Fruit fly (Drosophila melanogaster) whole organism, embryonic: Measurements from ENCODE around the gene CG18858.

Source experiments
- Ada2b ChIP-seq: fragments of 200-800 bp; sonication (Bioruptor generic); IDR thresholded peaks from 2 replicates; pipeline ENCODE4 v1.3.6; 2022; ENCODE audit warnings: missing biosample characterization, missing genetic modification characterization
- CG10147 ChIP-seq: fragments of 200-800 bp; sonication (Bioruptor generic); optimal IDR thresholded peaks from 2 replicates; lab custom pipeline; 2019; ENCODE audit warnings: missing biosample characterization, mild to moderate bottlenecking, missing genetic modification characterization, moderate library complexity
- CG10462 ChIP-seq: fragments of 200-800 bp; sonication (Bioruptor generic); optimal IDR thresholded peaks from 2 replicates; lab custom pipeline; 2016; ENCODE audit warnings: missing biosample characterization, missing genetic modification characterization
- CG11504 ChIP-seq: fragments of 200-800 bp; sonication (Bioruptor generic); optimal IDR thresholded peaks from 3 replicates; lab custom pipeline; 2019; ENCODE audit warnings: missing biosample characterization, mild to moderate bottlenecking, missing genetic modification characterization, moderate library complexity
- CG12391 ChIP-seq: fragments of 200-800 bp; sonication (Bioruptor generic); optimal IDR thresholded peaks from 3 replicates; lab custom pipeline; 2018; ENCODE audit warnings: missing biosample characterization, mild to moderate bottlenecking, missing genetic modification characterization, moderate library complexity
- CG13775 ChIP-seq: fragments of 200-800 bp; sonication (Bioruptor generic); optimal IDR thresholded peaks from 3 replicates; lab custom pipeline; 2017; ENCODE audit warnings: missing biosample characterization, mild to moderate bottlenecking, missing genetic modification characterization
- CG14014 ChIP-seq: fragments of 200-800 bp; sonication (Bioruptor generic); IDR thresholded peaks from 2 replicates; pipeline ENCODE4 v1.3.6; 2022; ENCODE audit warnings: missing biosample characterization, missing genetic modification characterization
- CG15073 ChIP-seq: fragments of 200-800 bp; sonication (Bioruptor generic); optimal IDR thresholded peaks from 2 replicates; lab custom pipeline; 2016; ENCODE audit warnings: missing biosample characterization, missing genetic modification characterization
- CG15696 ChIP-seq: fragments of 200-800 bp; sonication (Bioruptor generic); optimal IDR thresholded peaks from 2 replicates; lab custom pipeline; 2019; ENCODE audit warnings: missing biosample characterization, mild to moderate bottlenecking, missing genetic modification characterization, moderate library complexity
- CG17385 ChIP-seq: fragments of 200-800 bp; sonication (Bioruptor generic); optimal IDR thresholded peaks from 3 replicates; lab custom pipeline; 2018; ENCODE audit warnings: missing biosample characterization, mild to moderate bottlenecking, missing genetic modification characterization
- CG2875 ChIP-seq: fragments of 200-800 bp; sonication (Bioruptor generic); optimal IDR thresholded peaks from 2 replicates; lab custom pipeline; 2017; ENCODE audit warnings: missing biosample characterization, mild to moderate bottlenecking, missing genetic modification characterization, missing genetic modification reagents
- CG33213 ChIP-seq: fragments of 200-800 bp; sonication (Bioruptor generic); optimal IDR thresholded peaks from 3 replicates; lab custom pipeline; 2016; ENCODE audit warnings: missing biosample characterization, missing genetic modification characterization
- CG4360 ChIP-seq: fragments of 200-800 bp; sonication (Bioruptor generic); IDR thresholded peaks from 2 replicates; pipeline ENCODE4 v1.3.6; 2022; ENCODE audit warnings: missing biosample characterization, missing genetic modification characterization
- CG5180 ChIP-seq: fragments of 200-800 bp; sonication (Bioruptor generic); optimal IDR thresholded peaks from 3 replicates; lab custom pipeline; 2017; ENCODE audit warnings: missing biosample characterization, missing genetic modification characterization, mild to moderate bottlenecking, moderate library complexity, missing genetic modification reagents
- CG6683 ChIP-seq: fragments of 200-800 bp; sonication (Bioruptor generic); optimal IDR thresholded peaks from 2 replicates; lab custom pipeline; 2017; ENCODE audit warnings: missing biosample characterization, mild to moderate bottlenecking, missing genetic modification characterization, missing genetic modification reagents
- CG6765 ChIP-seq: fragments of 200-800 bp; sonication (Bioruptor generic); optimal IDR thresholded peaks from 3 replicates; lab custom pipeline; 2017; ENCODE audit warnings: missing biosample characterization, mild to moderate bottlenecking, missing genetic modification characterization
- D19A ChIP-seq: fragments of 200-800 bp; optimal IDR thresholded peaks from 3 replicates; lab custom pipeline; 2019; ENCODE audit warnings: missing biosample characterization, mild to moderate bottlenecking, missing genetic modification characterization, moderate library complexity
- Dip2 ChIP-seq: fragments of 200-800 bp; sonication (Bioruptor generic); IDR thresholded peaks from 2 replicates; pipeline ENCODE4 v1.3.6; 2022; ENCODE audit warnings: missing biosample characterization, missing genetic modification characterization
- Dp ChIP-seq: fragments of 200-800 bp; sonication (Bioruptor generic); optimal IDR thresholded peaks from 2 replicates; lab custom pipeline; 2018; ENCODE audit warnings: missing biosample characterization, mild to moderate bottlenecking, missing genetic modification characterization, moderate library complexity
- Ets65A ChIP-seq: fragments of 200-800 bp; sonication (Bioruptor generic); peaks from one replicate; lab custom pipeline; 2016; ENCODE audit warnings: missing biosample characterization, missing genetic modification characterization
- HmgD ChIP-seq: fragments of 200-800 bp; sonication (Bioruptor generic); optimal IDR thresholded peaks from 3 replicates; lab custom pipeline; 2016; ENCODE audit warnings: missing biosample characterization, missing genetic modification characterization
- HmgZ ChIP-seq: fragments of 200-800 bp; sonication (Bioruptor generic); optimal IDR thresholded peaks from 2 replicates; lab custom pipeline; 2018; ENCODE audit warnings: missing biosample characterization, mild to moderate bottlenecking, missing genetic modification characterization
- Hsf ChIP-seq: fragments of 200-800 bp; sonication (Bioruptor generic); optimal IDR thresholded peaks from 3 replicates; lab custom pipeline; 2016; ENCODE audit warnings: missing biosample characterization, missing genetic modification characterization
- Lpt ChIP-seq: fragments of >200 bp; optimal IDR thresholded peaks from 2 replicates; lab custom pipeline; 2018; ENCODE audit warnings: missing biosample characterization, missing genetic modification characterization
- Mrtf ChIP-seq: fragments of 200-800 bp; sonication (Bioruptor generic); IDR thresholded peaks from 3 replicates; pipeline ENCODE4 v1.3.6; 2022; ENCODE audit warnings: missing biosample characterization, missing genetic modification characterization
- NC2β ChIP-seq: fragments of 200-800 bp; sonication (Bioruptor generic); optimal IDR thresholded peaks from 2 replicates; lab custom pipeline; 2016; ENCODE audit warnings: missing biosample characterization, missing genetic modification characterization
- Sry-δ ChIP-seq: fragments of 200-800 bp; sonication (Bioruptor generic); optimal IDR thresholded peaks from 2 replicates; lab custom pipeline; 2016; ENCODE audit warnings: missing biosample characterization, missing genetic modification characterization
- Tbp ChIP-seq: fragments of >200 bp; optimal IDR thresholded peaks from 2 replicates; lab custom pipeline; 2018; ENCODE audit warnings: missing biosample characterization, missing genetic modification characterization
- aop ChIP-seq: fragments of 200-800 bp; sonication (Bioruptor generic); IDR thresholded peaks from 2 replicates; pipeline ENCODE4 v1.3.6; 2022; ENCODE audit warnings: missing biosample characterization, missing genetic modification characterization
- bowl ChIP-seq: fragments of 200-800 bp; sonication (Bioruptor generic); IDR thresholded peaks from 2 replicates; pipeline ENCODE4 v1.3.6; 2022; ENCODE audit warnings: missing biosample characterization, missing genetic modification characterization
- bsh ChIP-seq, 2 experiments: fragments of 200-800 bp; sonication (Bioruptor generic); optimal IDR thresholded peaks; 2 replicates each; lab custom pipeline; 2017 to 2018; ENCODE audit warnings: mild to moderate bottlenecking in 2 of 2, missing biosample characterization in 2 of 2, missing genetic modification characterization in 2 of 2, moderate library complexity in 1 of 2
- btn ChIP-seq: fragments of 200-800 bp; sonication (Bioruptor generic); optimal IDR thresholded peaks from 2 replicates; lab custom pipeline; 2016; ENCODE audit warnings: missing biosample characterization, missing genetic modification characterization
- disco-r ChIP-seq: fragments of 200-800 bp; sonication (Bioruptor generic); optimal IDR thresholded peaks from 2 replicates; lab custom pipeline; 2016; ENCODE audit warnings: missing biosample characterization, missing genetic modification characterization
- eyg ChIP-seq: fragments of 200-800 bp; sonication (Bioruptor generic); optimal IDR thresholded peaks from 3 replicates; lab custom pipeline; 2016; ENCODE audit warnings: missing biosample characterization, missing genetic modification characterization
- fru ChIP-seq: fragments of >200 bp; optimal IDR thresholded peaks from 2 replicates; lab custom pipeline; 2017
- ftz-f1 ChIP-seq: fragments of 200-800 bp; sonication (Bioruptor generic); optimal IDR thresholded peaks from 2 replicates; lab custom pipeline; 2016; ENCODE audit warnings: missing biosample characterization, missing genetic modification characterization
- gcm ChIP-seq: fragments of 200-800 bp; sonication (Bioruptor generic); optimal IDR thresholded peaks from 2 replicates; lab custom pipeline; 2019; ENCODE audit warnings: missing biosample characterization, mild to moderate bottlenecking, missing genetic modification characterization, moderate library complexity
- hbn ChIP-seq: fragments of 200-800 bp; sonication (Bioruptor generic); IDR thresholded peaks from 2 replicates; pipeline ENCODE4 v1.3.6; 2022; ENCODE audit warnings: missing biosample characterization, missing genetic modification characterization; ENCODE audit not compliant: partially characterized antibody
- insv ChIP-seq, 2 experiments: fragments of 200-800 bp; sonication (Bioruptor generic); optimal IDR thresholded peaks; 3 replicates each; lab custom pipeline; 2016 to 2018; ENCODE audit warnings: missing biosample characterization in 2 of 2, missing genetic modification characterization in 2 of 2
- onecut ChIP-seq: fragments of 200-800 bp; sonication (Bioruptor generic); IDR thresholded peaks from 2 replicates; pipeline ENCODE4 v1.3.6; 2022; ENCODE audit warnings: missing biosample characterization, missing genetic modification characterization
- p53 ChIP-seq: fragments of 200-800 bp; sonication (Bioruptor generic); optimal IDR thresholded peaks from 2 replicates; lab custom pipeline; 2016; ENCODE audit warnings: missing biosample characterization, missing genetic modification characterization
- pho ChIP-seq: fragments of 200-800 bp; sonication (Bioruptor generic); optimal IDR thresholded peaks from 2 replicates; lab custom pipeline; 2016; ENCODE audit warnings: missing biosample characterization, missing genetic modification characterization
- sens ChIP-seq: fragments of 200-800 bp; sonication (Bioruptor generic); peaks from one replicate; lab custom pipeline; 2016; ENCODE audit warnings: missing biosample characterization, missing genetic modification characterization
- sens-2 ChIP-seq: fragments of 200-800 bp; sonication (Bioruptor generic); IDR thresholded peaks from 2 replicates; pipeline ENCODE4 v1.3.6; 2022; ENCODE audit warnings: missing biosample characterization, missing genetic modification characterization
- seq ChIP-seq: fragments of 200-800 bp; sonication (Bioruptor generic); IDR thresholded peaks from 2 replicates; pipeline ENCODE4 v1.3.6; 2022; ENCODE audit warnings: missing biosample characterization, missing genetic modification characterization
- tin ChIP-seq: fragments of 200-800 bp; sonication (Bioruptor generic); optimal IDR thresholded peaks from 3 replicates; lab custom pipeline; 2016; ENCODE audit warnings: missing biosample characterization, missing genetic modification characterization
- unpg ChIP-seq: fragments of 200-800 bp; sonication (Bioruptor generic); optimal IDR thresholded peaks from 3 replicates; lab custom pipeline; 2018; ENCODE audit warnings: missing biosample characterization, mild to moderate bottlenecking, missing genetic modification characterization, moderate library complexity
- usp ChIP-seq: fragments of >200 bp; optimal IDR thresholded peaks from 2 replicates; lab custom pipeline; 2017; ENCODE audit warnings: missing biosample characterization, missing genetic modification characterization
- yki ChIP-seq: fragments of >200 bp; optimal IDR thresholded peaks from 3 replicates; lab custom pipeline; 2018
- z ChIP-seq: fragments of 200-800 bp; sonication (Bioruptor generic); IDR thresholded peaks from 3 replicates; pipeline ENCODE4 v1.3.6; 2022; ENCODE audit warnings: missing biosample characterization, missing genetic modification characterization

The CG18858 gene

DNA sequence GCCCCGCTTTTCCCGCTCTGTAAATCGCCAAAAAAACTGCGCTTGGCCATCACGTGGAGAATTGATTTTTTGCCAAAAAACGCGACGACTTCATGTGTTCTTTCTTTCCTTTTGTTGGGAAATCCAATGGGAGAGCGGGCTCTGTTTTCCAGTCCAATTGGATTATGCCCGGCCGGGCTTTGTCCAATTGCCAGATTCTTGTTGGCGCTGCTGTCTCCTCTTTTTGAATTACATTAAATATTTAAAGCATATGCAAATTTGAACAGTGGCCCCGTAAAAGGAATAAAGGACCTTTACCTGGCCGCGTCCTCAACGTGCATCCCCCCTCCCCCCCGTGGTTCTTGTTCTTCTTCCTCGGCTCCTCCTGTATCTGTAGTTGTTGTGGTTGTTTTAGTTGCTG, 29.4 kb downstream of the CG18858 start:
- TF ChIP-seq yki (lab: Kevin White, UChicago) (no peak), onecut (GFP tag; lab: Robert Waterston, UW) (0 out of 2 replicates have a peak, but pooled peaks have one; percentile 10), fru (lab: Kevin White, UChicago) (no peak), Tbp (GFP tag; lab: Kevin White, UChicago) (no peak), CG11504 (tag; lab: Kevin White, UChicago) (no peak), Ets65A (GFP tag; lab: Kevin White, UChicago) (peak; percentile 56), insv (GFP tag; optimal IDR thresholded peaks at IDR 0.05; lab: Kevin White, UChicago) (peak; percentile 15 to 87), p53 (GFP tag; lab: Kevin White, UChicago) (no peak), z (GFP tag; lab: Robert Waterston, UW) (no peak)

DNA sequence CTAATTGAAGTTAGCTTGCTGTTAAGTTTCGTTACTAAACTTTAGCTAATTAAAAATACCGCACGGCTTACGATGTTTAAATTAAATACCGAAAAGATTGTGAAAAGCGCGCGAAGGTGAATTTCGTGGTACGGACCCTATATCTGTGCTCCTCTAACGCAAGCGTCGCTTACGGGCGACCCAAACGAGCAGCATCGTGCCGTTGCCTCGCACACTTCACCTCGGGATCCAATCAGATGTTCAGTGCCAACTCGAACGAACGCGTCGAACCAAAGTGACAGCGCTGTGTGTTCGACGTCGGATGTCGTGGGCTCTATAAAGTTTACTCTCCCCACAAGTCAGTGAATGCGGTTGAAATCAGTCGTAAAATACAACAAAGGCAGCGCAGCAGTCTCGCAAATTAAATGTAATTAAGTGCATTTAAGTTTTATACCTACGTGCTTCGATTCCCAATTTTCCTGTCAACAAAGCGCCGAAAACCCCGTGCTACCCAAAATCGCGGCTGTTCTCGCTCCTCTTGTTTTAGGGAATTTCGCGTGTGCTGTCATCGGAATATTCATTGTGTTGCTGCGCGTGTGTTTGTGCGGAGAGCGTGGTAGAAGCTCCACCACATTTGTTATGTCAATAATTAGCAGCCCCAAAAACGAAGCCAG, 30.0 kb downstream of the CG18858 start:
- no peak for TF ChIP-seq aop (GFP tag; lab: Robert Waterston, UW)
- no peak for TF ChIP-seq D19A (tag; lab: Kevin White, UChicago)
- TF ChIP-seq gcm (GFP tag; lab: Kevin White, UChicago) = no peak
- TF ChIP-seq CG4360 = no peak
- no peak for TF ChIP-seq Hsf (GFP tag; lab: Kevin White, UChicago)
- TF ChIP-seq CG14014 (GFP tag; lab: Robert Waterston, UW) = no peak
- no peak for TF ChIP-seq Sry-δ
- no peak for TF ChIP-seq hbn
- no peak for TF ChIP-seq NC2β (GFP tag; lab: Kevin White, UChicago)
- TF ChIP-seq usp = no peak
- TF ChIP-seq Mrtf (GFP tag; lab: Robert Waterston, UW) = no peak
- peak; percentile 100 for TF ChIP-seq CG5180
- TF ChIP-seq HmgZ = peak; percentile 40
- TF ChIP-seq btn = no peak
- no peak for TF ChIP-seq CG12391 (tag; lab: Kevin White, UChicago)
- no peak for TF ChIP-seq eyg (GFP tag; lab: Kevin White, UChicago)
- TF ChIP-seq sens = peak; percentile 44
- no peak for TF ChIP-seq CG13775 (GFP tag; lab: Kevin White, UChicago)
- TF ChIP-seq pho = no peak
- TF ChIP-seq disco-r (GFP tag; lab: Kevin White, UChicago) = no peak
- TF ChIP-seq CG6683 (GFP tag; lab: Kevin White, UChicago) = no peak
- TF ChIP-seq Dp (GFP tag; lab: Kevin White, UChicago) = peak; percentile 80
- TF ChIP-seq CG15696 (tag; lab: Kevin White, UChicago) = no peak
- TF ChIP-seq tin (GFP tag; lab: Kevin White, UChicago) = no peak
- TF ChIP-seq Tbp (GFP tag; lab: Kevin White, UChicago) = no peak
- no peak for TF ChIP-seq CG15073
- TF ChIP-seq CG10462 (GFP tag; lab: Kevin White, UChicago) = no peak
- TF ChIP-seq CG2875 (GFP tag; lab: Kevin White, UChicago) = no peak
- TF ChIP-seq Ada2b = 0 out of 2 replicates have a peak, but pooled peaks have one; percentile 29
- no peak for TF ChIP-seq sens-2 (GFP tag; lab: Robert Waterston, UW)
- no peak for TF ChIP-seq unpg
- TF ChIP-seq Lpt (GFP tag; lab: Kevin White, UChicago) = no peak
- TF ChIP-seq Dip2 = no peak
- TF ChIP-seq CG33213 (GFP tag; lab: Kevin White, UChicago) = no peak
- peak in 1 of 2 experiments; percentile 10 for TF ChIP-seq bsh (GFP tag; optimal IDR thresholded peaks at IDR 0.05; lab: Kevin White, UChicago)
- TF ChIP-seq seq = no peak
- TF ChIP-seq CG11504 (tag; lab: Kevin White, UChicago) = no peak
- TF ChIP-seq CG17385 = peak; percentile 36
- peak; percentile 30 for TF ChIP-seq CG10147
- no peak for TF ChIP-seq bowl (GFP tag; lab: Robert Waterston, UW)
- peak; percentile 21 to 92 for TF ChIP-seq insv (GFP tag; optimal IDR thresholded peaks at IDR 0.05; lab: Kevin White, UChicago)
- no peak for TF ChIP-seq HmgD
- TF ChIP-seq ftz-f1 (GFP tag; lab: Kevin White, UChicago) = peak; percentile 32
- no peak for TF ChIP-seq CG6765 (GFP tag; lab: Kevin White, UChicago)
